Worm (Caenorhabditis elegans): ENCODE results near the gene gst-21.

- TF ChIP-seq elt-2 (tag; optimal IDR thresholded peaks at IDR 0.05) = peak; percentile 27
- TF ChIP-seq nhr-237 (tag; optimal IDR thresholded peaks at IDR 0.05) = no peak
- TF ChIP-seq nhr-43 (tag; optimal IDR thresholded peaks at IDR 0.05; ENCODE audit: poor library complexity, severe bottlenecking) = no peak
- TF ChIP-seq ztf-11 (tag; optimal IDR thresholded peaks at IDR 0.05) = no peak
Observed at ce11 chrV:1773120-1773519, 41.3 kb upstream of the gst-21 start.

Measured in whole organism, L3 larva.